Worm (Caenorhabditis elegans): Measurements from ENCODE around the gene cfp-1.

- TF ChIP-seq snpc-4 (tag; optimal IDR thresholded peaks at IDR 0.05) (no peak), fos-1 (tag; optimal IDR thresholded peaks at IDR 0.05) (no peak), nhr-25 (tag; optimal IDR thresholded peaks at IDR 0.05) (no peak), ama-1 (optimal IDR thresholded peaks at IDR 0.05) (no peak), nhr-12 (tag; optimal IDR thresholded peaks at IDR 0.05) (no peak)
These were observed at the start of gene cfp-1 for ce11 chrIV:14077135-14077534.

All from whole organism, L2 larva.